Worm (Caenorhabditis elegans): Measurements from ENCODE around the gene T27D12.6.

DNA sequence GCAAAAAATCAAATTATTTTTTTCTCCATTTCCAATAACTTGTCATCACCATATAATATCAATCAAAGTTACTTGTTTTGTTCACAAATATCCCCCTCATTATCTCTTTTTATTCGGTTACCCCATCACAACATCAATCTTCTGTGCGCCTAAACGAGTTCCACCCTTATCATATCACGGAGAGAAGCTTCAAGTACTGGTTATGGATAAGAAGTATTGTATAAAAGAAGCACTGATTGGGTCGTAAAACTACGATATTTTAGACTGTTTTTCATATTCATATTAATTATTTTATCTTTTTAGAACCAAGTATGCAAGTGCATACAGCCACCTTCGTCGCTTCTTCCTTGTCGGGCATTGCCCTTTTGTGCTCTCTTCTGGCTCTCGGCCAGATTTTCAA lies 32.9 kb downstream of the T27D12.6 start, which contains the start of gene col-84:
- TF ChIP-seq nhr-12 (tag; optimal IDR thresholded peaks at IDR 0.05) (no peak), nhr-11 (tag; optimal IDR thresholded peaks at IDR 0.05) (no peak), lsy-2 (tag; optimal IDR thresholded peaks at IDR 0.05) (no peak), lin-13 (GFP tag; optimal IDR thresholded peaks at IDR 0.05) (no peak), nhr-10 (tag; optimal IDR thresholded peaks at IDR 0.05) (no peak), mdl-1 (tag; optimal IDR thresholded peaks at IDR 0.05) (no peak), nhr-25 (tag; optimal IDR thresholded peaks at IDR 0.05) (no peak), ztf-4 (tag; optimal IDR thresholded peaks at IDR 0.05) (no peak)
